Fruit fly (Drosophila melanogaster) whole organism, embryonic: ENCODE measurements around the gene HDAC4.

ENCODE experiments used
- ATbp ChIP-seq: fragments of 200-800 bp; sonication (Bioruptor generic); optimal IDR thresholded peaks from 2 replicates; lab custom pipeline; 2017; ENCODE audit warnings: missing biosample characterization, mild to moderate bottlenecking, missing genetic modification characterization, missing genetic modification reagents
- Adf1 ChIP-seq: fragments of 200-800 bp; sonication (Bioruptor generic); IDR thresholded peaks from 2 replicates; pipeline ENCODE4 v1.3.6; 2022; ENCODE audit warnings: missing biosample characterization, missing genetic modification characterization
- Antp ChIP-seq: fragments of 200-800 bp; sonication (Bioruptor generic); optimal IDR thresholded peaks from 3 replicates; lab custom pipeline; 2016; ENCODE audit warnings: missing biosample characterization, missing genetic modification characterization
- Atf-2 ChIP-seq: fragments of 200-800 bp; sonication (Bioruptor generic); optimal IDR thresholded peaks from 2 replicates; lab custom pipeline; 2016; ENCODE audit warnings: missing biosample characterization, missing genetic modification characterization
- CG10321 ChIP-seq: fragments of 200-800 bp; sonication (Bioruptor generic); IDR thresholded peaks from 2 replicates; pipeline ENCODE4 v1.3.6; 2022; ENCODE audit warnings: missing biosample characterization, missing genetic modification characterization
- CG10431 ChIP-seq: fragments of 200-800 bp; sonication (Bioruptor generic); optimal IDR thresholded peaks from 3 replicates; lab custom pipeline; 2018; ENCODE audit warnings: missing biosample characterization, mild to moderate bottlenecking, missing genetic modification characterization
- CG10654 ChIP-seq: fragments of 200-800 bp; sonication (Bioruptor generic); optimal IDR thresholded peaks from 2 replicates; lab custom pipeline; 2016; ENCODE audit warnings: missing biosample characterization, missing genetic modification characterization
- CG15073 ChIP-seq: fragments of 200-800 bp; sonication (Bioruptor generic); optimal IDR thresholded peaks from 2 replicates; lab custom pipeline; 2016; ENCODE audit warnings: missing biosample characterization, missing genetic modification characterization
- CG1529 ChIP-seq: fragments of 200-800 bp; sonication (Bioruptor generic); optimal IDR thresholded peaks from 3 replicates; lab custom pipeline; 2018; ENCODE audit warnings: missing biosample characterization, missing genetic modification characterization
- CG15479 ChIP-seq: fragments of 200-800 bp; sonication (Bioruptor generic); optimal IDR thresholded peaks from 3 replicates; lab custom pipeline; 2019; ENCODE audit warnings: missing biosample characterization, mild to moderate bottlenecking, missing genetic modification characterization, moderate library complexity
- CG3726 ChIP-seq: fragments of 200-800 bp; sonication (Bioruptor generic); IDR thresholded peaks from 3 replicates; pipeline ENCODE4, ENCODE4 v1.3.6; 2022; ENCODE audit warnings: missing biosample characterization, missing genetic modification characterization
- CG43689 ChIP-seq: fragments of 200-800 bp; sonication (Bioruptor generic); IDR thresholded peaks from 2 replicates; pipeline ENCODE4 v1.3.6; 2022; ENCODE audit warnings: missing biosample characterization, missing genetic modification characterization
- CG4820 ChIP-seq: fragments of 200-800 bp; sonication (Bioruptor generic); optimal IDR thresholded peaks from 3 replicates; lab custom pipeline; 2016; ENCODE audit warnings: missing biosample characterization, missing genetic modification characterization
- CG5245 ChIP-seq: fragments of 200-800 bp; sonication (Bioruptor generic); optimal IDR thresholded peaks from 3 replicates; lab custom pipeline; 2016; ENCODE audit warnings: missing biosample characterization, missing genetic modification characterization
- CG5953 ChIP-seq: fragments of 200-800 bp; sonication (Bioruptor generic); IDR thresholded peaks from 2 replicates; pipeline ENCODE4 v1.3.6; 2022; ENCODE audit warnings: missing biosample characterization, missing genetic modification characterization
- CG6791 ChIP-seq: fragments of 200-800 bp; sonication (Bioruptor generic); IDR thresholded peaks from 3 replicates; pipeline ENCODE4 v1.3.6; 2022; ENCODE audit warnings: missing biosample characterization, missing genetic modification characterization; ENCODE audit not compliant: partially characterized antibody
- CG7928 ChIP-seq: fragments of 200-800 bp; sonication (Bioruptor generic); optimal IDR thresholded peaks from 2 replicates; lab custom pipeline; 2017; ENCODE audit warnings: missing biosample characterization, mild to moderate bottlenecking, missing genetic modification characterization
- CG8359 ChIP-seq: fragments of 200-800 bp; sonication (Bioruptor generic); optimal IDR thresholded peaks from 2 replicates; lab custom pipeline; 2017; ENCODE audit warnings: missing biosample characterization, mild to moderate bottlenecking, missing genetic modification characterization, borderline replicate concordance
- D ChIP-seq, 2 experiments: fragments of 200-800 bp in 1 of 2; fragments of >200 bp in 1 of 2; sonication (Bioruptor generic) in 1 of 2; optimal IDR thresholded peaks; 2 replicates in 1 of 2; 3 replicates in 1 of 2; lab custom pipeline; 2017; ENCODE audit warnings: mild to moderate bottlenecking in 1 of 2, missing biosample characterization in 1 of 2, missing genetic modification characterization in 1 of 2, missing genetic modification reagents in 1 of 2
- D19A ChIP-seq: fragments of 200-800 bp; optimal IDR thresholded peaks from 3 replicates; lab custom pipeline; 2019; ENCODE audit warnings: missing biosample characterization, mild to moderate bottlenecking, missing genetic modification characterization, moderate library complexity
- Eip74EF ChIP-seq, 2 experiments: fragments of 200-800 bp in 1 of 2; fragments of >200 bp in 1 of 2; sonication (Bioruptor generic) in 1 of 2; optimal IDR thresholded peaks; 2 replicates each; lab custom pipeline; 2017 to 2019; ENCODE audit warnings: missing biosample characterization in 2 of 2, missing genetic modification characterization in 2 of 2, mild to moderate bottlenecking in 1 of 2, moderate library complexity in 1 of 2
- Fer1 ChIP-seq: fragments of 200-800 bp; sonication (Bioruptor generic); optimal IDR thresholded peaks from 2 replicates; lab custom pipeline; 2017; ENCODE audit warnings: missing biosample characterization, mild to moderate bottlenecking, missing genetic modification characterization
- HLH4C ChIP-seq: fragments of 200-800 bp; sonication (Bioruptor generic); IDR thresholded peaks from 3 replicates; pipeline ENCODE4 v1.3.6; 2022; ENCODE audit warnings: missing biosample characterization, missing genetic modification characterization; ENCODE audit not compliant: partially characterized antibody
- HLHmδ ChIP-seq: fragments of 200-800 bp; sonication (Bioruptor generic); optimal IDR thresholded peaks from 2 replicates; lab custom pipeline; 2018; ENCODE audit warnings: missing biosample characterization, mild to moderate bottlenecking, missing genetic modification characterization, moderate library complexity
- HmgZ ChIP-seq: fragments of 200-800 bp; sonication (Bioruptor generic); optimal IDR thresholded peaks from 2 replicates; lab custom pipeline; 2018; ENCODE audit warnings: missing biosample characterization, mild to moderate bottlenecking, missing genetic modification characterization
- Meics ChIP-seq: fragments of 200-800 bp; sonication (Bioruptor generic); optimal IDR thresholded peaks from 2 replicates; lab custom pipeline; 2017; ENCODE audit warnings: missing biosample characterization, mild to moderate bottlenecking, missing genetic modification characterization
- Nf-YB ChIP-seq: fragments of 200-800 bp; sonication (Bioruptor generic); optimal IDR thresholded peaks from 3 replicates; lab custom pipeline; 2019; ENCODE audit warnings: missing biosample characterization, mild to moderate bottlenecking, missing genetic modification characterization, moderate library complexity
- Rx ChIP-seq: fragments of 200-800 bp; sonication (Bioruptor generic); IDR thresholded peaks from 2 replicates; pipeline ENCODE4 v1.3.6; 2022; ENCODE audit warnings: missing biosample characterization, missing genetic modification characterization
- Tbp ChIP-seq: fragments of >200 bp; optimal IDR thresholded peaks from 2 replicates; lab custom pipeline; 2018; ENCODE audit warnings: missing biosample characterization, missing genetic modification characterization
- abd-A ChIP-seq: fragments of 200-800 bp; sonication (Bioruptor generic); optimal IDR thresholded peaks from 3 replicates; lab custom pipeline; 2019; ENCODE audit warnings: missing biosample characterization, mild to moderate bottlenecking, missing genetic modification characterization, moderate library complexity
- ash1 ChIP-seq: fragments of 200-800 bp; sonication (Bioruptor generic); optimal IDR thresholded peaks from 2 replicates; lab custom pipeline; 2018; ENCODE audit warnings: missing biosample characterization, mild to moderate bottlenecking, missing genetic modification characterization
- az2 ChIP-seq: fragments of 200-800 bp; sonication (Bioruptor generic); optimal IDR thresholded peaks from 3 replicates; lab custom pipeline; 2016; ENCODE audit warnings: missing biosample characterization, missing genetic modification characterization
- cg ChIP-seq: fragments of 200-800 bp; sonication (Bioruptor generic); optimal IDR thresholded peaks from 3 replicates; lab custom pipeline; 2019; ENCODE audit warnings: missing biosample characterization, mild to moderate bottlenecking, missing genetic modification characterization, moderate library complexity
- chif ChIP-seq, 2 experiments: fragments of 200-800 bp; sonication (Bioruptor generic); optimal IDR thresholded peaks; 3 replicates each; lab custom pipeline; 2016; ENCODE audit warnings: missing biosample characterization in 2 of 2, missing genetic modification characterization in 2 of 2
- chn ChIP-seq: fragments of 200-800 bp; sonication (Bioruptor generic); optimal IDR thresholded peaks from 2 replicates; lab custom pipeline; 2016; ENCODE audit warnings: missing biosample characterization, missing genetic modification characterization
- en ChIP-seq: fragments of 200-800 bp; sonication (Bioruptor generic); optimal IDR thresholded peaks from 2 replicates; lab custom pipeline; 2016; ENCODE audit warnings: missing biosample characterization, missing genetic modification characterization
- esg ChIP-seq: fragments of 200-800 bp; sonication (Bioruptor generic); conservative IDR thresholded peaks from 2 replicates; pipeline ENCODE4 v1.3.6; 2022; ENCODE audit warnings: missing biosample characterization, missing genetic modification characterization
- exex ChIP-seq: fragments of 200-800 bp; sonication (Bioruptor generic); optimal IDR thresholded peaks from 4 replicates; lab custom pipeline; 2018; ENCODE audit warnings: missing biosample characterization, mild to moderate bottlenecking, missing genetic modification characterization, moderate library complexity
- fd3F ChIP-seq: fragments of 200-800 bp; sonication (Bioruptor generic); optimal IDR thresholded peaks from 2 replicates; lab custom pipeline; 2018; ENCODE audit warnings: missing biosample characterization, mild to moderate bottlenecking, missing genetic modification characterization, moderate library complexity
- lmd ChIP-seq: fragments of 200-800 bp; sonication (Bioruptor generic); IDR thresholded peaks from 2 replicates; pipeline ENCODE4 v1.3.6; 2022; ENCODE audit warnings: missing biosample characterization, missing genetic modification characterization
- mirr ChIP-seq: fragments of 200-800 bp; sonication (Bioruptor generic); optimal IDR thresholded peaks from 3 replicates; lab custom pipeline; 2018; ENCODE audit warnings: missing biosample characterization, mild to moderate bottlenecking, missing genetic modification characterization
- pb ChIP-seq: fragments of 200-800 bp; sonication (Bioruptor generic); optimal IDR thresholded peaks from 3 replicates; lab custom pipeline; 2016; ENCODE audit warnings: missing biosample characterization, missing genetic modification characterization
- repo ChIP-seq: fragments of 200-800 bp; sonication (Bioruptor generic); optimal IDR thresholded peaks from 2 replicates; lab custom pipeline; 2016; ENCODE audit warnings: missing biosample characterization, missing genetic modification characterization
- row ChIP-seq: fragments of 200-800 bp; sonication (Bioruptor generic); IDR thresholded peaks from 3 replicates; pipeline ENCODE4 v1.3.6; 2022; ENCODE audit warnings: missing biosample characterization, missing genetic modification characterization
- salm ChIP-seq: fragments of 200-800 bp; sonication (Bioruptor generic); optimal IDR thresholded peaks from 2 replicates; lab custom pipeline; 2018; ENCODE audit warnings: missing biosample characterization, mild to moderate bottlenecking, missing genetic modification characterization
- sr ChIP-seq: fragments of 200-800 bp; sonication (Bioruptor generic); IDR thresholded peaks from 3 replicates; pipeline ENCODE4 v1.3.6; 2022; ENCODE audit warnings: missing biosample characterization, missing genetic modification characterization
- tgo ChIP-seq: fragments of 200-800 bp; sonication (Bioruptor generic); IDR thresholded peaks from 3 replicates; pipeline ENCODE4 v1.3.6; 2022; ENCODE audit warnings: missing biosample characterization, missing genetic modification characterization
- ttk ChIP-seq: fragments of 200-800 bp; sonication (Bioruptor generic); IDR thresholded peaks from 2 replicates; pipeline ENCODE4 v2.1.2; 2022; ENCODE audit warnings: missing biosample characterization, missing genetic modification characterization
- vnd ChIP-seq: fragments of 200-800 bp; sonication (Bioruptor generic); IDR thresholded peaks from 3 replicates; pipeline ENCODE4 v1.3.6; 2022; ENCODE audit warnings: missing biosample characterization, missing genetic modification characterization; ENCODE audit not compliant: partially characterized antibody
- wor ChIP-seq: fragments of 200-800 bp; sonication (Bioruptor generic); IDR thresholded peaks from 2 replicates; pipeline ENCODE4 v1.3.6; 2022; ENCODE audit warnings: missing biosample characterization, missing genetic modification characterization
- yki ChIP-seq: fragments of >200 bp; optimal IDR thresholded peaks from 3 replicates; lab custom pipeline; 2018

Gene HDAC4

DNA sequence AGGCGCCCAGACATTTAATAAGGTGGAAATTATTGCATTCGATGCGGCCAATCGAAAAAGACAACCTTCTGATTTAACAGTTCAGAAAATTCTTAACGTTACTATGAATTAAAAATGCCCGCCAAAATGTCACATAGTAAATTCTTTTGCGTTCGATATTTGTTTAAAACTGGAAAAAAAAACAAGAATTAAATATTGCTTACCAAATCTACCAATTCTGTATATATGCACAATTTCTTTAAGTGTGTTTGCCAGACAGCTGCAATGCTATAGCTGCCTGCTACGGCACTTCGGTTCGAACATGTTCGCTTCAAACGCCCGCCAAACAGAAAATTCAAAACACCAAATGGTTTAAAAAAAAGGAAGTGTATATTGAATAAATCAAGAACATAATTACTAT, 71.4 kb downstream of the HDAC4 start (continued):
- no peak for TF ChIP-seq CG15073 (GFP tag; lab: Kevin White, UChicago)
- TF ChIP-seq exex (tag; lab: Kevin White, UChicago), result no peak
- TF ChIP-seq fd3F (GFP tag; lab: Kevin White, UChicago), result peak; percentile 9
- peak; percentile 33 for TF ChIP-seq CG10654 (GFP tag; lab: Kevin White, UChicago)
- no peak for TF ChIP-seq wor (GFP tag; lab: Robert Waterston, UW)
- peak; percentile 41 for TF ChIP-seq ATbp (GFP tag; lab: Kevin White, UChicago)
- TF ChIP-seq Adf1 (GFP tag; lab: Robert Waterston, UW), result 0 out of 2 replicates have a peak, but pooled peaks have one; percentile 14
- no peak for TF ChIP-seq mirr (GFP tag; lab: Kevin White, UChicago)
- TF ChIP-seq CG8359 (GFP tag; lab: Kevin White, UChicago), result peak; percentile 19
- no peak for TF ChIP-seq ash1 (GFP tag; lab: Kevin White, UChicago)
- TF ChIP-seq D19A, result peak; percentile 8
- TF ChIP-seq vnd, result no peak
- TF ChIP-seq Nf-YB (GFP tag; lab: Kevin White, UChicago), result peak; percentile 25
- TF ChIP-seq CG5953 (GFP tag; lab: Robert Waterston, UW), result peak; percentile 56
- TF ChIP-seq sr, result no peak; the same call in 2 of the 3 replicates
- peak; percentile 40 for TF ChIP-seq CG5245
- no peak for TF ChIP-seq CG10431
- no peak for TF ChIP-seq D (optimal IDR thresholded peaks at IDR 0.05; lab: Kevin White, UChicago)
- peak; percentile 38 for TF ChIP-seq D (GFP tag; optimal IDR thresholded peaks at IDR 0.05; lab: Kevin White, UChicago)
- no peak for TF ChIP-seq CG6791 (GFP tag; lab: Robert Waterston, UW)
- TF ChIP-seq abd-A (tag; lab: Kevin White, UChicago), result no peak
- peak; percentile 48 for TF ChIP-seq repo
- TF ChIP-seq salm (tag; lab: Kevin White, UChicago), result peak; percentile 4
- peak; percentile 42 for TF ChIP-seq pb (GFP tag; lab: Kevin White, UChicago)
- peak; percentile 50 for TF ChIP-seq HmgZ (tag; lab: Kevin White, UChicago)
- TF ChIP-seq yki, result no peak
- peak; percentile 27; the same call in 1 of the 2 replicates for TF ChIP-seq Rx
- TF ChIP-seq en (GFP tag; lab: Kevin White, UChicago), result peak; percentile 34
- peak; percentile 72 for TF ChIP-seq Atf-2 (GFP tag; lab: Kevin White, UChicago)
- no peak for TF ChIP-seq CG7928
- TF ChIP-seq HLHmδ (GFP tag; lab: Kevin White, UChicago), result no peak
- no peak for TF ChIP-seq CG3726 (GFP tag; lab: Robert Waterston, UW)
- TF ChIP-seq Meics (GFP tag; lab: Kevin White, UChicago), result peak; percentile 63
- peak; percentile 63 for TF ChIP-seq Antp
- peak; percentile 74 for TF ChIP-seq row (GFP tag; lab: Robert Waterston, UW)
- peak; percentile 51 for TF ChIP-seq CG4820 (GFP tag; lab: Kevin White, UChicago)
- peak in 1 of 2 experiments; percentile 3 for TF ChIP-seq Eip74EF (GFP tag; optimal IDR thresholded peaks at IDR 0.05; lab: Kevin White, UChicago)
- TF ChIP-seq cg (GFP tag; lab: Kevin White, UChicago), result no peak
- TF ChIP-seq ttk (GFP tag; lab: Robert Waterston, UW), result peak; percentile 56
- TF ChIP-seq esg, result peak; percentile 63
- TF ChIP-seq chn (GFP tag; lab: Kevin White, UChicago), result peak; percentile 65
- TF ChIP-seq az2 (GFP tag; lab: Kevin White, UChicago), result peak; percentile 76
- TF ChIP-seq lmd (GFP tag; lab: Robert Waterston, UW), result peak; percentile 59
- no peak for TF ChIP-seq HLH4C
- TF ChIP-seq CG15479 (GFP tag; lab: Kevin White, UChicago), result no peak
- TF ChIP-seq tgo (GFP tag; lab: Robert Waterston, UW), result peak; percentile 60
- TF ChIP-seq Tbp (GFP tag; lab: Kevin White, UChicago), result no peak
- no peak for TF ChIP-seq CG43689 (GFP tag; lab: Robert Waterston, UW)
- TF ChIP-seq CG10321 (GFP tag; lab: Robert Waterston, UW), result 0 out of 2 replicates have a peak, but pooled peaks have one; percentile 37
- peak; percentile 58 to 66 for TF ChIP-seq chif (GFP tag; optimal IDR thresholded peaks at IDR 0.05; lab: Kevin White, UChicago)
- peak; percentile 47 for TF ChIP-seq CG1529 (GFP tag; lab: Kevin White, UChicago)
- peak; percentile 58 for TF ChIP-seq Fer1
